Worm (Caenorhabditis elegans) whole organism, L4 larva: Measurements from ENCODE around the gene F41C3.8.

Experiments used
- F10B5.3 ChIP-seq: sonication (generic microtip); optimal IDR thresholded peaks from 2 replicates; lab custom pipeline; 2016; ENCODE audit warnings: mild to moderate bottlenecking, missing genetic modification characterization, missing compliant biosample characterization
- ceh-82 ChIP-seq: sonication (generic microtip); optimal IDR thresholded peaks from 2 replicates; lab custom pipeline; 2017; ENCODE audit warnings: missing biosample characterization, missing genetic modification characterization
- ces-1 ChIP-seq: fragments of 150-350 bp; sonication (generic microtip); optimal IDR thresholded peaks from 4 replicates; lab custom pipeline; 2014; ENCODE audit warnings: missing biosample characterization, missing genetic modification reagents, missing genetic modification characterization
- dve-1 ChIP-seq: sonication (generic microtip); optimal IDR thresholded peaks from 2 replicates; lab custom pipeline; 2017; ENCODE audit warnings: antibody characterized with exemption, mild to moderate bottlenecking, missing genetic modification characterization, missing compliant biosample characterization; ENCODE audit not compliant: insufficient read depth
- lim-7 ChIP-seq: fragments of 200-800 bp; sonication (Bioruptor generic); IDR thresholded peaks from 2 replicates; pipeline ENCODE4 v1.3.6; 2022; ENCODE audit warnings: missing genetic modification characterization, missing compliant biosample characterization
- mdl-1 ChIP-seq, 2 experiments: fragments of 150-350 bp in 1 of 2; sonication (generic microtip) in 1 of 2; optimal IDR thresholded peaks; 2 replicates each; lab custom pipeline; 2014 to 2017; ENCODE audit warnings: missing biosample characterization in 2 of 2, missing genetic modification characterization in 2 of 2
- mxl-3 ChIP-seq: fragments of 200-800 bp; sonication (Bioruptor generic); optimal IDR thresholded peaks from 2 replicates; lab custom pipeline; 2018; ENCODE audit warnings: mild to moderate bottlenecking, missing genetic modification characterization, missing compliant biosample characterization
- nhr-28 ChIP-seq: fragments of 150-350 bp; optimal IDR thresholded peaks from 2 replicates; lab custom pipeline; 2014; ENCODE audit warnings: missing biosample characterization, missing genetic modification characterization
- nhr-6 ChIP-seq: fragments of 150-350 bp; optimal IDR thresholded peaks from 2 replicates; lab custom pipeline; 2014; ENCODE audit warnings: missing biosample characterization, missing genetic modification characterization
- nhr-77 ChIP-seq: fragments of 150-350 bp; optimal IDR thresholded peaks from 2 replicates; lab custom pipeline; 2014; ENCODE audit warnings: missing biosample characterization, missing genetic modification characterization
- pqm-1 ChIP-seq: sonication (generic microtip); optimal IDR thresholded peaks from 2 replicates; lab custom pipeline; 2017; ENCODE audit warnings: missing biosample characterization, missing genetic modification characterization
- unc-130 ChIP-seq: sonication (generic microtip); optimal IDR thresholded peaks from 2 replicates; lab custom pipeline; 2016; ENCODE audit warnings: missing genetic modification reagents, missing genetic modification characterization, missing compliant biosample characterization
- unc-62 ChIP-seq, 3 experiments: fragments of 150-350 bp in 1 of 3; sonication (generic microtip); optimal IDR thresholded peaks in 2 of 3; peaks in 1 of 3; 1 replicate in 1 of 3; 2 replicates in 2 of 3; lab custom pipeline; 2014 to 2017; ENCODE audit warnings: missing biosample characterization in 3 of 3, missing genetic modification characterization in 3 of 3, missing genetic modification reagents in 3 of 3, missing genotype in 1 of 3

ce11 chrII:4710120-4710519 lies 5.7 kb upstream of the F41C3.8 start, which contains the start of gene tag-151:
- TF ChIP-seq mdl-1 (tag; optimal IDR thresholded peaks at IDR 0.05; lab: Kevin White, UChicago) (no peak), pqm-1 (tag; lab: Kevin White, UChicago) (no peak), mxl-3 (GFP tag; lab: Kevin White, UChicago) (no peak), nhr-77 (no peak), nhr-28 (tag; lab: Kevin White, UChicago) (no peak), nhr-6 (tag; lab: Kevin White, UChicago) (no peak), ceh-82 (tag; lab: Kevin White, UChicago) (no peak), unc-130 (no peak), lim-7 (GFP tag; lab: Robert Waterston, UW) (0 out of 2 replicates have a peak, but pooled peaks have one; percentile 22), ces-1 (GFP tag; lab: Kevin White, UChicago) (no peak), F10B5.3 (tag; lab: Kevin White, UChicago) (peak; percentile 54), dve-1 (tag; lab: Kevin White, UChicago) (peak; percentile 3), unc-62 (GFP tag; optimal IDR thresholded peaks at IDR 0.05 in 1 of 2; lab: Kevin White, UChicago) (no peak), unc-62 (tag; optimal IDR thresholded peaks at IDR 0.05; lab: Kevin White, UChicago) (no peak)
